Fruit fly (Drosophila melanogaster): ENCODE measurements around the gene dar1.

Gene dar1

DNA sequence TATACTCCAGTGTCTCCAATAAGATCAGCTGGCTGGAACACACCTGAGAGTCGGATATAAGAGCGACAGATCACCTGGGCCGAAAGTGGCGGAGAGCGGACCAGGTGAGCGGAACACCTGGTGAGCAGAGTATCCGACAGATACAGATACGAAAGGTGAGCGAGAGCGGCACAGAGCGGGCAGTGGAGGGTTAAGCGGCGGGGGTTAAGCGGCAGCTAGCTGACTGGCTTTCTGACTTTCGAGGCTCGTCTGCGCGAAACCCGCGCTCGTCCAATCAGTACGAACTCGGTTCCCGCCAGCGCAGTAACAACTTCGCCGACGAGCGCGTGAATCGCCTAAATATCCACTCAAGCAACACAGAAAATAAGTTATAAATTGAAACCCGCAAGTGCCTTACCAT lies at the start of gene dar1:
Gene dar1, plus strand, starts transcription at position 284 of the 400 bp plus-strand sequence.
- TF ChIP-seq Vsx2 (GFP tag; optimal IDR thresholded peaks at IDR 0.05; ENCODE audit: partially characterized antibody) (peak; percentile 81), h (GFP tag; optimal IDR thresholded peaks at IDR 0.05) (peak; percentile 43), ey (GFP tag; optimal IDR thresholded peaks at IDR 0.05) (no peak), CrebA (GFP tag; optimal IDR thresholded peaks at IDR 0.05; ENCODE audit: borderline replicate concordance) (no peak), lola (GFP tag; optimal IDR thresholded peaks at IDR 0.05) (no peak), pan (optimal IDR thresholded peaks at IDR 0.05) (no peak), woc (GFP tag; optimal IDR thresholded peaks at IDR 0.05) (no peak), CG9705 (GFP tag; optimal IDR thresholded peaks at IDR 0.05) (no peak), rgr (GFP tag; optimal IDR thresholded peaks at IDR 0.05) (no peak), Mio (GFP tag; optimal IDR thresholded peaks at IDR 0.05) (no peak), fru (GFP tag; optimal IDR thresholded peaks at IDR 0.05) (peak; percentile 21), OdsH (GFP tag; optimal IDR thresholded peaks at IDR 0.05) (peak; percentile 15), Dfd (GFP tag; optimal IDR thresholded peaks at IDR 0.05) (no peak), Abd-B (GFP tag; optimal IDR thresholded peaks at IDR 0.05) (no peak), Hr78 (GFP tag; optimal IDR thresholded peaks at IDR 0.05) (no peak), sage (GFP tag; optimal IDR thresholded peaks at IDR 0.05) (no peak), psq (GFP tag; optimal IDR thresholded peaks at IDR 0.05) (no peak), Rel (GFP tag; optimal IDR thresholded peaks at IDR 0.05) (no peak), Rel (tag; optimal IDR thresholded peaks at IDR 0.05) (peak; percentile 4), Jra (GFP tag; optimal IDR thresholded peaks at IDR 0.05) (no peak), Dif (GFP tag; optimal IDR thresholded peaks at IDR 0.05; ENCODE audit: partially characterized antibody) (peak; percentile 96), brk (GFP tag; optimal IDR thresholded peaks at IDR 0.05) (no peak), GATAd (GFP tag; optimal IDR thresholded peaks at IDR 0.05) (no peak), usp (GFP tag; optimal IDR thresholded peaks at IDR 0.05) (no peak), tai (GFP tag; optimal IDR thresholded peaks at IDR 0.05) (no peak), Hr83 (GFP tag; optimal IDR thresholded peaks at IDR 0.05; ENCODE audit: poor library complexity, severe bottlenecking) (peak; percentile 80), br (GFP tag; optimal IDR thresholded peaks at IDR 0.05) (peak; percentile 58), sv (GFP tag; optimal IDR thresholded peaks at IDR 0.05) (no peak), dl (GFP tag; optimal IDR thresholded peaks at IDR 0.05; ENCODE audit: insufficient read depth in 1 of 2, partially characterized antibody in 2 of 2) (peak; percentile 88 to 89), Hnf4 (GFP tag; optimal IDR thresholded peaks at IDR 0.05) (no peak), jim (GFP tag; optimal IDR thresholded peaks at IDR 0.05) (no peak), HLH106 (tag; optimal IDR thresholded peaks at IDR 0.05) (no peak), dsf (GFP tag; optimal IDR thresholded peaks at IDR 0.05; ENCODE audit: borderline replicate concordance) (no peak), foxo (GFP tag; optimal IDR thresholded peaks at IDR 0.05) (peak in 1 of 2 experiments; percentile 9)

dm6 chr3L:3593558-3593957 lies 32.6 kb upstream of the dar1 start:
- TF ChIP-seq usp (GFP tag; optimal IDR thresholded peaks at IDR 0.05): no peak
- TF ChIP-seq Dif (GFP tag; optimal IDR thresholded peaks at IDR 0.05; ENCODE audit: partially characterized antibody): no peak
- no peak for TF ChIP-seq Hr83 (GFP tag; optimal IDR thresholded peaks at IDR 0.05; ENCODE audit: poor library complexity, severe bottlenecking)
- no peak for TF ChIP-seq Rel (GFP tag; optimal IDR thresholded peaks at IDR 0.05)
- no peak for TF ChIP-seq Rel (tag; optimal IDR thresholded peaks at IDR 0.05)
- TF ChIP-seq fru (GFP tag; optimal IDR thresholded peaks at IDR 0.05): peak; percentile 45
- TF ChIP-seq sv (GFP tag; optimal IDR thresholded peaks at IDR 0.05): no peak

dm6 chr3L:3596346-3596745 lies 29.8 kb upstream of the dar1 start:
- TF ChIP-seq dmrt93B (GFP tag; optimal IDR thresholded peaks at IDR 0.05): no peak
- no peak for TF ChIP-seq foxo (GFP tag; optimal IDR thresholded peaks at IDR 0.05)
- no peak for TF ChIP-seq Rel (GFP tag; optimal IDR thresholded peaks at IDR 0.05)
- TF ChIP-seq Rel (tag; optimal IDR thresholded peaks at IDR 0.05): no peak
- no peak for TF ChIP-seq Dfd (GFP tag; optimal IDR thresholded peaks at IDR 0.05)
- TF ChIP-seq Myc (optimal IDR thresholded peaks at IDR 0.05): no peak
- no peak for TF ChIP-seq CrebA (GFP tag; optimal IDR thresholded peaks at IDR 0.05; ENCODE audit: borderline replicate concordance)
- TF ChIP-seq HLH106 (tag; optimal IDR thresholded peaks at IDR 0.05): no peak

DNA sequence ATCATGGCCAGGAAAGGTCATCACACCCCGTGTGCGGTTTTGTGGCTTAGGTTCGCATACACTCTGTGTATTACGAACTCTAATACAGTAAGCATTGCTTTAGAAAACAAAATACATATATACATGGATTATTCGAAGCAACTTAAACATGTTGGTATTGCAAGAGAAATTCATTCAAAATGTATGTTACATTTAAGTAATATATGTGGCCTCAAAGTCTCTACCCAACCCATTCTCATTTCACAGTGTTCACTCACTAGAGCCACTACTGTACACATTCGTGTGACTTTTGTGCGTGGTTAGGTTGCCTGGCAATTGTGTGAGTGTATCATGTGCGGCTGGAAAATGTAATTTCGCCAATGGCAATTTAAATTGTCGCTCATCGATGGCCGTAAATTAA lies 19.2 kb upstream of the dar1 start:
- TF ChIP-seq lola (GFP tag; optimal IDR thresholded peaks at IDR 0.05) (no peak), Hnf4 (GFP tag; optimal IDR thresholded peaks at IDR 0.05) (no peak), pan (optimal IDR thresholded peaks at IDR 0.05) (no peak), dl (GFP tag; optimal IDR thresholded peaks at IDR 0.05; ENCODE audit: insufficient read depth in 1 of 2, partially characterized antibody in 2 of 2) (no peak), br (GFP tag; optimal IDR thresholded peaks at IDR 0.05) (no peak), Abd-B (GFP tag; optimal IDR thresholded peaks at IDR 0.05) (no peak), dsf (GFP tag; optimal IDR thresholded peaks at IDR 0.05; ENCODE audit: borderline replicate concordance) (no peak), CG32264 (GFP tag; optimal IDR thresholded peaks at IDR 0.05) (no peak), Jra (GFP tag; optimal IDR thresholded peaks at IDR 0.05) (no peak)
